Worm (Caenorhabditis elegans) whole organism, young adult: Measurements from ENCODE around the gene warf-1.
"Not testable (repeated sequence)": the region's sequence is repeated elsewhere in the genome, so short reads cannot be mapped to it uniquely, and the experiment has no call there.

Experiments
- F49E8.2 ChIP-seq: sonication (generic microtip); optimal IDR thresholded peaks from 3 replicates; lab custom pipeline; 2017; ENCODE audit warnings: missing genetic modification characterization, mild to moderate bottlenecking, missing compliant biosample characterization, antibody characterized with exemption, moderate library complexity; ENCODE audit not compliant: insufficient read depth
- F55B11.4 ChIP-seq: sonication (generic microtip); optimal IDR thresholded peaks from 2 replicates; lab custom pipeline; 2016; ENCODE audit warnings: missing compliant biosample characterization, missing genetic modification characterization, borderline replicate concordance; ENCODE audit not compliant: insufficient read depth
- F57A8.1 ChIP-seq: fragments of 200-800 bp; sonication (Bioruptor generic); optimal IDR thresholded peaks from 2 replicates; lab custom pipeline; 2018; ENCODE audit warnings: mild to moderate bottlenecking, missing genetic modification characterization, moderate library complexity, missing compliant biosample characterization
- T07F8.4 ChIP-seq: sonication (generic microtip); optimal IDR thresholded peaks from 2 replicates; lab custom pipeline; 2016; ENCODE audit warnings: mild to moderate bottlenecking, missing genetic modification characterization, moderate library complexity, missing compliant biosample characterization
- Y56A3A.18 ChIP-seq: fragments of 200-800 bp; sonication (Bioruptor generic); IDR thresholded peaks from 2 replicates; pipeline ENCODE4 v1.3.6; 2022; ENCODE audit warnings: missing genetic modification reagents, missing genetic modification characterization, missing compliant biosample characterization
- Y79H2A.3 ChIP-seq: fragments of 200-800 bp; sonication (Bioruptor generic); conservative IDR thresholded peaks from 2 replicates; pipeline ENCODE4 v1.3.6; 2022; ENCODE audit warnings: missing genetic modification reagents, missing genetic modification characterization, missing compliant biosample characterization
- akir-1 ChIP-seq: fragments of 200-800 bp; sonication (Bioruptor generic); optimal IDR thresholded peaks from 2 replicates; lab custom pipeline; 2018; ENCODE audit warnings: mild to moderate bottlenecking, missing genetic modification characterization, moderate library complexity, missing compliant biosample characterization
- aptf-3 ChIP-seq: fragments of 200-800 bp; sonication (Bioruptor generic); IDR thresholded peaks from 2 replicates; pipeline ENCODE4 v1.3.6; 2022; ENCODE audit warnings: missing genetic modification characterization, missing compliant biosample characterization
- atf-7 ChIP-seq: sonication (generic microtip); optimal IDR thresholded peaks from 2 replicates; lab custom pipeline; 2017; ENCODE audit warnings: mild to moderate bottlenecking, missing genetic modification characterization, missing compliant biosample characterization
- cebp-1 ChIP-seq, 2 experiments: fragments of 200-800 bp in 1 of 2; sonication (Bioruptor generic) in 1 of 2; sonication (generic microtip) in 1 of 2; IDR thresholded peaks in 1 of 2; optimal IDR thresholded peaks in 1 of 2; 2 replicates each; pipeline versions ENCODE4 v1.3.6 to Lab custom; 2017 to 2022; ENCODE audit warnings: missing compliant biosample characterization in 2 of 2, missing genetic modification characterization in 2 of 2, mild to moderate bottlenecking in 1 of 2, missing genetic modification reagents in 1 of 2, moderate library complexity in 1 of 2
- cebp-2 ChIP-seq: fragments of 200-800 bp; sonication (Bioruptor generic); IDR thresholded peaks from 2 replicates; pipeline ENCODE4 v1.3.6; 2022; ENCODE audit warnings: missing genetic modification characterization, missing compliant biosample characterization
- ceh-27 ChIP-seq: fragments of 200-800 bp; sonication (Bioruptor generic); optimal IDR thresholded peaks from 2 replicates; lab custom pipeline; 2018; ENCODE audit warnings: mild to moderate bottlenecking, missing genetic modification characterization, moderate library complexity, missing compliant biosample characterization
- die-1 ChIP-seq: sonication (generic microtip); optimal IDR thresholded peaks from 2 replicates; lab custom pipeline; 2016; ENCODE audit warnings: missing genotype, mild to moderate bottlenecking, missing genetic modification characterization, missing compliant biosample characterization
- dox-1 ChIP-seq: fragments of 200-800 bp; sonication (Bioruptor generic); IDR thresholded peaks from 2 replicates; pipeline ENCODE4 v1.3.6; 2022; ENCODE audit warnings: missing genetic modification reagents, missing genetic modification characterization, missing compliant biosample characterization
- dpff-1 ChIP-seq: sonication (generic microtip); optimal IDR thresholded peaks from 2 replicates; lab custom pipeline; 2017; ENCODE audit warnings: mild to moderate bottlenecking, missing genetic modification characterization, missing compliant biosample characterization
- egl-18 ChIP-seq: fragments of 200-800 bp; sonication (Bioruptor generic); IDR thresholded peaks from 2 replicates; pipeline ENCODE4 v1.3.6; 2022; ENCODE audit warnings: missing genetic modification reagents, missing genetic modification characterization, missing compliant biosample characterization
- hlh-12 ChIP-seq: sonication (generic microtip); optimal IDR thresholded peaks from 2 replicates; lab custom pipeline; 2016; ENCODE audit warnings: missing genetic modification characterization, missing compliant biosample characterization
- hsf-1 ChIP-seq: fragments of 200-800 bp; sonication (Bioruptor generic); IDR thresholded peaks from 2 replicates; pipeline ENCODE4 v1.3.6; 2022; ENCODE audit warnings: missing genetic modification reagents, missing genetic modification characterization, missing compliant biosample characterization
- let-526 ChIP-seq: fragments of 200-800 bp; sonication (Bioruptor generic); IDR thresholded peaks from 2 replicates; pipeline ENCODE4 v1.3.6; 2022; ENCODE audit warnings: missing genetic modification reagents, missing genetic modification characterization, missing compliant biosample characterization
- let-607 ChIP-seq, 2 experiments: fragments of 200-800 bp in 1 of 2; sonication (Bioruptor generic) in 1 of 2; sonication (generic microtip) in 1 of 2; optimal IDR thresholded peaks; 2 replicates each; lab custom pipeline; 2016 to 2018; ENCODE audit warnings: mild to moderate bottlenecking in 2 of 2, missing compliant biosample characterization in 2 of 2, missing genetic modification characterization in 2 of 2, moderate library complexity in 2 of 2, missing genotype in 1 of 2
- lin-26 ChIP-seq: fragments of 200-800 bp; sonication (Bioruptor generic); IDR thresholded peaks from 2 replicates; pipeline ENCODE4 v1.3.6; 2022; ENCODE audit warnings: missing genetic modification reagents, missing genetic modification characterization, missing compliant biosample characterization
- lin-54 ChIP-seq: fragments of 200-800 bp; sonication (Bioruptor generic); optimal IDR thresholded peaks from 2 replicates; lab custom pipeline; 2018; ENCODE audit warnings: mild to moderate bottlenecking, missing genetic modification characterization, missing compliant biosample characterization
- madf-6 ChIP-seq: fragments of 200-800 bp; sonication (Bioruptor generic); IDR thresholded peaks from 2 replicates; pipeline ENCODE4 v1.3.6; 2022; ENCODE audit warnings: missing genetic modification reagents, missing genetic modification characterization, missing compliant biosample characterization
- madf-8 ChIP-seq: fragments of 200-800 bp; sonication (Bioruptor generic); conservative IDR thresholded peaks from 2 replicates; pipeline ENCODE4 v1.3.6; 2022; ENCODE audit warnings: missing genetic modification reagents, missing genetic modification characterization, missing compliant biosample characterization
- mxl-1 ChIP-seq: sonication (generic microtip); optimal IDR thresholded peaks from 2 replicates; lab custom pipeline; 2016; ENCODE audit warnings: missing genetic modification characterization, missing compliant biosample characterization
- nfya-2 ChIP-seq: fragments of 200-800 bp; sonication (Bioruptor generic); IDR thresholded peaks from 2 replicates; pipeline ENCODE4 v1.3.6; 2022; ENCODE audit warnings: missing genetic modification reagents, missing genetic modification characterization, missing compliant biosample characterization
- nhr-120 ChIP-seq: fragments of 200-800 bp; sonication (Bioruptor generic); IDR thresholded peaks from 2 replicates; pipeline ENCODE4 v1.3.6; 2022; ENCODE audit warnings: missing genetic modification characterization, missing compliant biosample characterization
- nhr-80 ChIP-seq: sonication (generic microtip); optimal IDR thresholded peaks from 2 replicates; lab custom pipeline; 2016; ENCODE audit warnings: missing genetic modification characterization, missing compliant biosample characterization
- pbrm-1 ChIP-seq: fragments of 200-800 bp; sonication (Bioruptor generic); IDR thresholded peaks from 2 replicates; pipeline ENCODE4 v1.3.6; 2022; ENCODE audit warnings: missing genetic modification reagents, missing genetic modification characterization, missing compliant biosample characterization
- rcor-1 ChIP-seq: fragments of 200-800 bp; sonication (Bioruptor generic); IDR thresholded peaks from 2 replicates; pipeline ENCODE4 v1.3.6; 2022; ENCODE audit warnings: missing genetic modification reagents, missing genetic modification characterization, missing compliant biosample characterization
- sdz-38 ChIP-seq: sonication (generic microtip); optimal IDR thresholded peaks from 2 replicates; lab custom pipeline; 2016; ENCODE audit warnings: missing genotype, missing genetic modification characterization, missing compliant biosample characterization
- snpc-1.1 ChIP-seq: sonication (generic microtip); optimal IDR thresholded peaks from 2 replicates; lab custom pipeline; 2017; ENCODE audit warnings: missing genetic modification characterization, mild to moderate bottlenecking, missing compliant biosample characterization, antibody characterized with exemption, moderate library complexity, missing genotype, missing genetic modification reagents; ENCODE audit not compliant: insufficient read depth
- snpc-1.3 ChIP-seq: sonication (generic microtip); optimal IDR thresholded peaks from 2 replicates; lab custom pipeline; 2017; ENCODE audit warnings: missing genetic modification characterization, mild to moderate bottlenecking, missing compliant biosample characterization, antibody characterized with exemption, moderate library complexity, missing genotype, missing genetic modification reagents; ENCODE audit not compliant: insufficient read depth
- tlf-1 ChIP-seq: fragments of 200-800 bp; sonication (Bioruptor generic); optimal IDR thresholded peaks from 2 replicates; lab custom pipeline; 2018; ENCODE audit warnings: mild to moderate bottlenecking, missing genetic modification characterization, missing compliant biosample characterization
- unc-130 ChIP-seq: sonication (generic microtip); optimal IDR thresholded peaks from 2 replicates; lab custom pipeline; 2016; ENCODE audit warnings: missing genetic modification reagents, missing genetic modification characterization, missing compliant biosample characterization
- zfh-2 ChIP-seq: fragments of 200-800 bp; sonication (Bioruptor generic); conservative IDR thresholded peaks from 2 replicates; pipeline ENCODE4 v1.3.6; 2022; ENCODE audit warnings: missing genetic modification reagents, missing genetic modification characterization, missing compliant biosample characterization
- ztf-25 ChIP-seq: fragments of 200-800 bp; sonication (Bioruptor generic); IDR thresholded peaks from 2 replicates; pipeline ENCODE4 v1.3.6; 2022; ENCODE audit warnings: missing genetic modification reagents, missing genetic modification characterization, missing compliant biosample characterization
- ztf-26 ChIP-seq: sonication (generic microtip); optimal IDR thresholded peaks from 2 replicates; lab custom pipeline; 2017; ENCODE audit warnings: missing genetic modification characterization, missing compliant biosample characterization

Gene warf-1

ce11 chrIV:7634578-7634977 is at the start of gene warf-1:
TSS of gene warf-1 (plus strand) at chrIV:7634786.
- 0 out of 2 replicates have a peak, but pooled peaks have one; percentile 56 for TF ChIP-seq lin-26 (GFP tag; lab: Robert Waterston, UW)
- peak; percentile 83 for TF ChIP-seq cebp-1 (GFP tag; IDR thresholded peaks at IDR 0.05; lab: Robert Waterston, UW)
- TF ChIP-seq cebp-1 (tag; optimal IDR thresholded peaks at IDR 0.05; lab: Kevin White, UChicago), result not testable (repeated sequence)
- peak; percentile 39; the same call in 1 of the 2 replicates for TF ChIP-seq madf-6 (GFP tag; lab: Robert Waterston, UW)
- peak; percentile 75 to 84 for TF ChIP-seq let-607 (tag; optimal IDR thresholded peaks at IDR 0.05; lab: Kevin White, UChicago)
- 0 out of 2 replicates have a peak, but pooled peaks have one; percentile 7 for TF ChIP-seq rcor-1 (GFP tag; lab: Robert Waterston, UW)

ce11 chrIV:7585273-7585882 is 49.2 kb upstream of the warf-1 start:
- TF ChIP-seq egl-18 (GFP tag; lab: Robert Waterston, UW) (0 out of 2 replicates have a peak, but pooled peaks have one; percentile 26), Y56A3A.18 (GFP tag; lab: Robert Waterston, UW) (no peak), nhr-120 (no peak), ceh-27 (GFP tag; lab: Kevin White, UChicago) (no peak)

DNA sequence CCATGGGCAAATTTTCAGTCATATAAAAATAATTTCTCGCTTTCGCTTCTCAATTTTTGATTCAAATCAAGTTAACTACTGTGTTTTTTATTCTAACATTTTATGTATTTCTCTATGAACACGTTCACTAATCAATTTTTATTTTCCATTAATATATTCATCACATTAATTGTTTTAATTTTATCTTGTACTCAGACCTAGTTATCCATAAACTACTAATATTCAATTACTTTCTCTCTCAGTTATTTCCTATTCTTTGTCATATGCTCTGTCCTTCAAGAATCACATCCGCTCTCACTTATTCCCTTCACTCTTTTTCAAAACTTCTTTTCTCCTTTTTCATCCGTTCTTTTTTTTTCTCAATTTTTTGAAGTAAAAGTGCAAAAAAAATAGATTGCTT is 47.6 kb upstream of the warf-1 start:
- TF ChIP-seq T07F8.4 (tag; lab: Kevin White, UChicago) (no peak), nfya-2 (GFP tag; lab: Robert Waterston, UW) (no peak), F55B11.4 (tag; lab: Kevin White, UChicago) (no peak), let-607 (tag; optimal IDR thresholded peaks at IDR 0.05; lab: Kevin White, UChicago) (no peak), dox-1 (GFP tag; lab: Robert Waterston, UW) (no peak), aptf-3 (no peak), hlh-12 (tag; lab: Kevin White, UChicago) (no peak)

- no peak for TF ChIP-seq let-526 (GFP tag; lab: Robert Waterston, UW)
- no peak for TF ChIP-seq nhr-80 (tag; lab: Kevin White, UChicago)
- TF ChIP-seq ztf-26 (tag; lab: Kevin White, UChicago), result no peak
- TF ChIP-seq ztf-25, result no peak
- no peak for TF ChIP-seq pbrm-1 (GFP tag; lab: Robert Waterston, UW)
- no peak for TF ChIP-seq cebp-2 (GFP tag; lab: Robert Waterston, UW)
- no peak for TF ChIP-seq sdz-38 (tag; lab: Kevin White, UChicago)
- TF ChIP-seq F49E8.2 (tag; lab: Kevin White, UChicago), result no peak
These were observed 46.0 kb upstream of the warf-1 start, which contains the start of gene cla-1 for ce11 chrIV:7588631-7589030. TSS of gene cla-1 (plus strand) at chrIV:7588931.

DNA sequence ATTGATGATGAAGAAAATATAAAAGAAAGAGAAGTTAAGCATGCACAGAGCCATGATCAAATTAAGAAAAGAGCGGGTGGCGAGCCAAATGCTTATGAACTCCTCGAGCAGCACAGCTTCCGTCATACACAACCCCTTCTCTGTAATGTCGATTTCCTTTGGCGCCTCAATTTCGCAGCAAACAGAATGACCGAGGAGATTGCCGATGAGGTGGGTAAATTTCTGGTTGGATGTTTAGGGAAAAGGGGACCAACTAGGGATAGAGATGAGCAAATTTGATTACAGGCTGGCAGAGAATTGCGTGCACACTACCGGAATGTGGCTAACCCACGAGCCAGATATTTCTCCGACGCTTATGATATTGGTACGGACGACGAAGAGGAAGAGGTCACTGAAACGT is 29.2 kb upstream of the warf-1 start:
- no peak for TF ChIP-seq die-1 (tag; lab: Kevin White, UChicago)
- no peak for TF ChIP-seq tlf-1 (GFP tag; lab: Kevin White, UChicago)
- TF ChIP-seq zfh-2 (GFP tag; lab: Robert Waterston, UW), result 0 out of 2 replicates have a peak, but pooled peaks have one; percentile 8

DNA sequence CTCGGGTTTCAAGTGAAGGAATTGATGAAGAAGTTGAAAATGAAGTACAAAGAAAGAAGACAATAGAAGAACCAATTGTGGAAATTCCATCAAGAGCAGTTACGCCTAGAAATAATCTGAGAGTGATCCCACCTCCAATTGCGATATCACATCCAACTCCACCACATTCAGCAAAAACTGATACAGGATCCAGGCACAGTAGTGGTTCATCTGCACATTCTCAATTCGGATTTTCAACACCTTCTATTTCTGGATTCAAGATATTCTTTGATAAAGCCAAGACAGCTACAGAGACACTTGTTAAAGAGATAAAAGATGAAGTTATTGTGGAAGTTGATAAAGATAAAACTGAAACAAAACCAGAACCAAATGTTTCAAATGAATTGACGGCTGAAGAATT is 26.5 kb upstream of the warf-1 start:
- TF ChIP-seq dpff-1 (no peak), lin-54 (GFP tag; lab: Kevin White, UChicago) (no peak), snpc-1.3 (tag; lab: Kevin White, UChicago) (no peak), Y79H2A.3 (no peak), nhr-80 (tag; lab: Kevin White, UChicago) (no peak), mxl-1 (no peak), akir-1 (no peak), ztf-26 (tag; lab: Kevin White, UChicago) (no peak), madf-8 (GFP tag; lab: Robert Waterston, UW) (no peak), unc-130 (GFP tag; lab: Kevin White, UChicago) (no peak), snpc-1.1 (tag; lab: Kevin White, UChicago) (no peak), atf-7 (no peak), F57A8.1 (GFP tag; lab: Kevin White, UChicago) (no peak), hsf-1 (no peak)
